Worm (Caenorhabditis elegans): ENCODE data around the gene denn-4.

Gene denn-4

DNA sequence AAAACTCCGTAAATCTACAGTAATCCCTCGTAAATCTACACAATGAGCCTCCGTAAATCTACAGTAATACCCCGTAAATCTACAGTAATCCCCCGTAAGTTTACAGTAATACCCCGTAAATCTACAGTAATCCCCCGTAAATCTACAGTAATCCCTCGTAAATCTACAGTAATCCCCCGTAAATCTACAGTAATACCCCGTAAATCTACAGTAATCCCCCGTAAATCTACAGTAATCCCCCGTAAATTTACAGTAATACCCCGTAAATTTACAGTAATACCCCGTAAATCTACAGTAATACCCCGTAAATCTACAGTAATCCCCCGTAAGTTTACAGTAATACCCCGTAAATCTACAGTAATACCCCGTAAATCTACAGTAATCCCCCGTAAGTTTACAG is 26.8 kb downstream of the denn-4 start:
- peak; percentile 53; the same call in 1 of the 2 replicates for TF ChIP-seq F26F4.8 (GFP tag; conservative IDR thresholded peaks at IDR 0.05)
- 0 out of 4 replicates have a peak, but pooled peaks of 1 of the 2 experiments have one; percentile 2 for TF ChIP-seq madf-5 (GFP tag; IDR thresholded peaks at IDR 0.05)
- peak; percentile 20; the same call in 1 of the 2 replicates for TF ChIP-seq nhr-42 (GFP tag; IDR thresholded peaks at IDR 0.05)
- TF ChIP-seq tra-1 (GFP tag; IDR thresholded peaks at IDR 0.05) = 0 out of 2 replicates have a peak, but pooled peaks have one; percentile 21
- 0 out of 2 replicates have a peak, but pooled peaks have one; percentile 31 for TF ChIP-seq php-3 (GFP tag; IDR thresholded peaks at IDR 0.05)
- TF ChIP-seq vab-7 (GFP tag; IDR thresholded peaks at IDR 0.05) = 0 out of 2 replicates have a peak, but pooled peaks have one; percentile 24
- peak; percentile 73; the same call in 1 of the 2 replicates for TF ChIP-seq D1046.2 (GFP tag; IDR thresholded peaks at IDR 0.05)
- TF ChIP-seq madf-9 (GFP tag; conservative IDR thresholded peaks at IDR 0.05) = peak; percentile 15; the same call in 1 of the 2 replicates
- TF ChIP-seq Y48G9A.11 (GFP tag; IDR thresholded peaks at IDR 0.05) = 0 out of 2 replicates have a peak, but pooled peaks have one; percentile 27

DNA sequence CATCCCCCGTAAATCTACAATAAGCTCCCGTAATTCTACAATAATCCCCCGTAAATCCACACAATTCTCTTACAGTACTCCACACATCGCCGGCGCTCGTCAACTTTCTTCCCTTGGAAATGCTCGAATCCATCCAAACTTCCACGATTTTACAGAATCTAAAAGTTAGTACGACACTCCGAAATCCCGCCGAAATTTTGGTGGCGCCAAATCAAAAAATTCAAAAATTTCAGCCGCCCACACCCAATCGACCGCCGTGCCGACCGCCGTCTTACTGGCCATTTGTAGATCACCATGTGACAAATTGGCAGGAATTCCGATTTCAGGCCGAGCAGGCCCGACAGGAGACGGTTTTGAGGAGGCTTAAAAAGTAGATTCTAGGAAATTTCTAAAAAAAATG is 28.5 kb downstream of the denn-4 start:
- no peak for TF ChIP-seq ces-1 (GFP tag; optimal IDR thresholded peaks at IDR 0.05)
- TF ChIP-seq attf-4 (tag; optimal IDR thresholded peaks at IDR 0.05) = no peak
- no peak for TF ChIP-seq nhr-25 (tag; optimal IDR thresholded peaks at IDR 0.05; ENCODE audit: borderline replicate concordance, insufficient read depth)
- no peak for TF ChIP-seq snpc-4 (tag; optimal IDR thresholded peaks at IDR 0.05)

DNA sequence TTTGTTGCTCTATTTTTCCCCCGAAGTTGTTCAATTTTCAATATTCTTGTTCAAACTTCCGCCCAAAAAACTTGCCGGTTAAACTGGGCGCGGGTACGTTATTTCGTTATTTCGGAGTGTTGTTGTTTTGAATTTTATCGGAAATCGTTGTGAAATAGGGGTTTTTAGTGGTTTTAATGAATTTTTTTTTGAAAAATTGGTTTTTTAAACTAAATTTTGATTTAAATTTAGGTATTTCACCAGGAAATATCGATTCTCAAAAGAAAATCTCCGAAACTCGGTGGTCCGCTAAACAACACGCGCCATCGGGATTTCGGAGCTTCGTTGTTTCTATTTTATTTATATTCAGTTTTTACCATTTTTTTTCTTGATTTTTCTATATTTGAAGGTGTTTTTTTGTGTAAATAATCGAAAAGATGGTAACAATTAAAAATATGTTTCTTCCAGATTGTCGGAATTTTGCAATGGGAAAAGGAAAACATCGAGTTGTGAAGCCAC is 29.4 kb downstream of the denn-4 start, which contains the start of gene F52C12.2:
F52C12.2 (plus strand) TSS at position 448 of the 498 bp plus-strand sequence.
- TF ChIP-seq D1046.2 (GFP tag; IDR thresholded peaks at IDR 0.05) = no peak
- TF ChIP-seq lin-1 (GFP tag; IDR thresholded peaks at IDR 0.05) = no peak
- TF ChIP-seq ceh-62 (tag; optimal IDR thresholded peaks at IDR 0.05) = no peak
- no peak for TF ChIP-seq hmg-1.1 (GFP tag; IDR thresholded peaks at IDR 0.05)
- TF ChIP-seq hlh-30 (tag; optimal IDR thresholded peaks at IDR 0.05; ENCODE audit: insufficient read depth) = no peak
- no peak for TF ChIP-seq mdl-1 (tag; optimal IDR thresholded peaks at IDR 0.05)
- TF ChIP-seq T26A8.4 (GFP tag; IDR thresholded peaks at IDR 0.05) = no peak
- TF ChIP-seq Y48G9A.11 (GFP tag; IDR thresholded peaks at IDR 0.05) = peak; percentile 82
- no peak for TF ChIP-seq ama-1 (optimal IDR thresholded peaks at IDR 0.05)
- no peak for TF ChIP-seq F26F4.8 (GFP tag; conservative IDR thresholded peaks at IDR 0.05)
- no peak for TF ChIP-seq saeg-2 (GFP tag; IDR thresholded peaks at IDR 0.05)
- TF ChIP-seq pha-4 (GFP tag; IDR thresholded peaks at IDR 0.05) = no peak
- no peak for TF ChIP-seq pha-4 (tag; optimal IDR thresholded peaks at IDR 0.05)
- no peak for TF ChIP-seq tag-97 (GFP tag; IDR thresholded peaks at IDR 0.05)
- no peak for TF ChIP-seq ZK546.5 (tag; optimal IDR thresholded peaks at IDR 0.05)
- TF ChIP-seq nhr-42 (GFP tag; IDR thresholded peaks at IDR 0.05) = no peak
- no peak for TF ChIP-seq set-16 (GFP tag; IDR thresholded peaks at IDR 0.05)
- TF ChIP-seq daf-8 (GFP tag; IDR thresholded peaks at IDR 0.05) = no peak
- no peak for TF ChIP-seq ceh-32 (tag; optimal IDR thresholded peaks at IDR 0.05; ENCODE audit: poor library complexity)
- TF ChIP-seq Y5F2A.4 (GFP tag; optimal IDR thresholded peaks at IDR 0.05) = no peak
- TF ChIP-seq fkh-10 (GFP tag; optimal IDR thresholded peaks at IDR 0.05) = no peak
- TF ChIP-seq T20F7.1 (GFP tag; optimal IDR thresholded peaks at IDR 0.05) = peak; percentile 100
- TF ChIP-seq daf-12 (tag; optimal IDR thresholded peaks at IDR 0.05) = no peak
- TF ChIP-seq mdt-29 (GFP tag; IDR thresholded peaks at IDR 0.05) = no peak
- TF ChIP-seq fos-1 (tag; optimal IDR thresholded peaks at IDR 0.05) = no peak
- no peak for TF ChIP-seq unc-130 (GFP tag; optimal IDR thresholded peaks at IDR 0.05)
- no peak for TF ChIP-seq nhr-10 (tag; optimal IDR thresholded peaks at IDR 0.05)
- TF ChIP-seq daf-19 (GFP tag; conservative IDR thresholded peaks at IDR 0.05) = no peak
- TF ChIP-seq ctbp-1 (GFP tag; IDR thresholded peaks at IDR 0.05) = no peak
- TF ChIP-seq F49E8.2 (tag; optimal IDR thresholded peaks at IDR 0.05; ENCODE audit: borderline replicate concordance) = no peak
- TF ChIP-seq ztf-11 (tag; optimal IDR thresholded peaks at IDR 0.05) = no peak
- no peak for TF ChIP-seq snpc-1.2 (GFP tag; IDR thresholded peaks at IDR 0.05)
- no peak for TF ChIP-seq nhr-25 (tag; optimal IDR thresholded peaks at IDR 0.05; ENCODE audit: borderline replicate concordance, insufficient read depth)
- no peak for TF ChIP-seq daf-16 (GFP tag; optimal IDR thresholded peaks at IDR 0.05)
- TF ChIP-seq daf-16 (tag; optimal IDR thresholded peaks at IDR 0.05) = peak; percentile 27
- TF ChIP-seq rbr-2 (tag; optimal IDR thresholded peaks at IDR 0.05) = peak; percentile 38
- no peak for TF ChIP-seq jun-1 (tag; optimal IDR thresholded peaks at IDR 0.05)
- no peak for TF ChIP-seq zip-2 (tag; optimal IDR thresholded peaks at IDR 0.05)
